Fruit fly (Drosophila melanogaster) whole organism, wandering third instar larva: ENCODE measurements around the gene CG10274.

Experiments
- Dif ChIP-seq: fragments of 200-275, 200-300 bp; sonication (Bioruptor generic); optimal IDR thresholded peaks from 2 replicates; lab custom pipeline; 2018; ENCODE audit warnings: missing biosample characterization, missing genetic modification characterization; ENCODE audit not compliant: partially characterized antibody
- usp ChIP-seq: fragments of >200 bp; optimal IDR thresholded peaks from 2 replicates; lab custom pipeline; 2017; ENCODE audit warnings: missing biosample characterization, missing genetic modification characterization

- TF ChIP-seq usp (GFP tag; lab: Kevin White, UChicago) (no peak), Dif (GFP tag; lab: Kevin White, UChicago) (no peak)
These were observed 24.1 kb downstream of the CG10274 start, which contains the start of gene CG13297 for dm6 chr3L:6157327-6158032.
